Fruit fly (Drosophila melanogaster): Measurements from ENCODE around the gene CG18599.

Gene CG18599

dm6 chr3R:18223434-18223833 lies 44.2 kb upstream of the CG18599 start, which contains the start of the genes mTerf5 and Non3 (continued):
- TF ChIP-seq CG1233 (GFP tag; optimal IDR thresholded peaks at IDR 0.05) (no peak), Ets97D (GFP tag; optimal IDR thresholded peaks at IDR 0.05) (peak; percentile 43), CG13287 (GFP tag; IDR thresholded peaks at IDR 0.05; ENCODE audit: partially characterized antibody) (peak; percentile 95), CG9932 (GFP tag; IDR thresholded peaks at IDR 0.05) (peak; percentile 73), Hr3 (GFP tag; optimal IDR thresholded peaks at IDR 0.05) (peak; percentile 73), jigr1 (GFP tag; IDR thresholded peaks at IDR 0.05) (no peak), CG12942 (GFP tag; optimal IDR thresholded peaks at IDR 0.05) (peak; percentile 46), CG30431 (GFP tag; optimal IDR thresholded peaks at IDR 0.05) (peak; percentile 12), her (GFP tag; optimal IDR thresholded peaks at IDR 0.05) (no peak), CG14860 (GFP tag; IDR thresholded peaks at IDR 0.05; ENCODE audit: partially characterized antibody) (peak; percentile 81), CG11247 (GFP tag; IDR thresholded peaks at IDR 0.05) (no peak), CG11696 (GFP tag; IDR thresholded peaks at IDR 0.05) (no peak), pb (GFP tag; optimal IDR thresholded peaks at IDR 0.05) (peak; percentile 14), sisA (GFP tag; IDR thresholded peaks at IDR 0.05) (peak; percentile 29; the same call in 1 of the 2 replicates), sim (GFP tag; IDR thresholded peaks at IDR 0.05) (no peak), crc (GFP tag; optimal IDR thresholded peaks at IDR 0.05) (no peak), CG4424 (GFP tag; optimal IDR thresholded peaks at IDR 0.05) (peak; percentile 43), oc (tag; optimal IDR thresholded peaks at IDR 0.05) (no peak), CG3065 (GFP tag; optimal IDR thresholded peaks at IDR 0.05) (peak; percentile 21), onecut (GFP tag; IDR thresholded peaks at IDR 0.05) (no peak), ranshi (GFP tag; IDR thresholded peaks at IDR 0.05) (0 out of 2 replicates have a peak, but pooled peaks have one; percentile 40), bab2 (GFP tag; optimal IDR thresholded peaks at IDR 0.05) (peak; percentile 38), klu (GFP tag; IDR thresholded peaks at IDR 0.05) (no peak), Xrp1 (GFP tag; IDR thresholded peaks at IDR 0.05) (peak; percentile 73), wek (GFP tag; optimal IDR thresholded peaks at IDR 0.05) (no peak), Kr (GFP tag; optimal IDR thresholded peaks at IDR 0.05) (no peak), pfk (GFP tag; optimal IDR thresholded peaks at IDR 0.05) (no peak), CHES-1-like (GFP tag; optimal IDR thresholded peaks at IDR 0.05) (no peak), aop (GFP tag; IDR thresholded peaks at IDR 0.05) (no peak), CG15696 (tag; optimal IDR thresholded peaks at IDR 0.05) (peak; percentile 51), C15 (GFP tag; IDR thresholded peaks at IDR 0.05) (no peak), hb (GFP tag; IDR thresholded peaks at IDR 0.05; ENCODE audit: partially characterized antibody) (peak; percentile 83), ATbp (GFP tag; optimal IDR thresholded peaks at IDR 0.05) (peak; percentile 28), HLH54F (GFP tag; optimal IDR thresholded peaks at IDR 0.05) (peak; percentile 33), jumu (GFP tag; optimal IDR thresholded peaks at IDR 0.05) (peak; percentile 23), CG6175 (GFP tag; IDR thresholded peaks at IDR 0.05) (no peak), caup (GFP tag; optimal IDR thresholded peaks at IDR 0.05; ENCODE audit: severe bottlenecking) (peak; percentile 58), gcm2 (GFP tag; optimal IDR thresholded peaks at IDR 0.05) (no peak), grau (tag; optimal IDR thresholded peaks at IDR 0.05) (peak; percentile 66), CG7786 (GFP tag; optimal IDR thresholded peaks at IDR 0.05) (peak; percentile 7), row (GFP tag; IDR thresholded peaks at IDR 0.05) (peak; percentile 89), gem (tag; optimal IDR thresholded peaks at IDR 0.05) (peak; percentile 80), pho (GFP tag; optimal IDR thresholded peaks at IDR 0.05) (peak; percentile 32), psq (GFP tag; optimal IDR thresholded peaks at IDR 0.05) (peak; percentile 41), abd-A (tag; optimal IDR thresholded peaks at IDR 0.05) (no peak), Atf-2 (GFP tag; optimal IDR thresholded peaks at IDR 0.05) (no peak), Sox102F (GFP tag; optimal IDR thresholded peaks at IDR 0.05) (peak; percentile 64), CG32767 (GFP tag; IDR thresholded peaks at IDR 0.05) (peak; percentile 61), Taf1 (GFP tag; IDR thresholded peaks at IDR 0.05) (no peak), GATAe (GFP tag; conservative IDR thresholded peaks at IDR 0.05) (no peak), CG10565 (GFP tag; optimal IDR thresholded peaks at IDR 0.05) (no peak), CG4730 (GFP tag; IDR thresholded peaks at IDR 0.05) (peak; percentile 21; the same call in 1 of the 2 replicates)

Measured in whole organism, embryonic.